Fruit fly (Drosophila melanogaster): ENCODE results near the gene Tsp86D.

Gene Tsp86D

DNA sequence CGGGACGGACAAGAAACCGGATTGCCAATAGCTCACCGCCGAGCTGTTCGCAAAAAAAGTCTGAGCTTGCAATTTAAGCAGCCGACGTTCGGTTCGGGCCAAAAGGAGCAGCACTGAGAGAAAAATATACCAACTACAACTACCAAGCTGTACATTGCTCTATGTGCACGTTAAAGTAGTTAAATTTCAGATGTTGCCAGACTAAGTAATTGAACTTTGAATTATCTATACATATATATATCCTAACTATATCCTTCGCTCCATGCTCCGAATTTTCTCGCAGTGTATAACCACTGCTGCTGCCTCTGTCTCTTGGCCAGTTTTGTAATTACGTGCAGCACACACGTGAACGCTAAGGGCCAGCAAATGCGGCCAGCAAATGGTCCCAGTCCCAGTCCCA is 33.6 kb upstream of the Tsp86D start:
- TF ChIP-seq sv (GFP tag; optimal IDR thresholded peaks at IDR 0.05), result no peak
- peak; percentile 89 for TF ChIP-seq dmrt93B (GFP tag; optimal IDR thresholded peaks at IDR 0.05)
- peak; percentile 67 to 97 for TF ChIP-seq foxo (GFP tag; optimal IDR thresholded peaks at IDR 0.05)
- peak; percentile 96 for TF ChIP-seq OdsH (GFP tag; optimal IDR thresholded peaks at IDR 0.05)
- peak; percentile 97 for TF ChIP-seq h (GFP tag; optimal IDR thresholded peaks at IDR 0.05)
- peak; percentile 90 for TF ChIP-seq ey (GFP tag; optimal IDR thresholded peaks at IDR 0.05)
- peak; percentile 89 for TF ChIP-seq CrebA (GFP tag; optimal IDR thresholded peaks at IDR 0.05; ENCODE audit: borderline replicate concordance)
- peak; percentile 95 for TF ChIP-seq rgr (GFP tag; optimal IDR thresholded peaks at IDR 0.05)
- no peak for TF ChIP-seq Myc (optimal IDR thresholded peaks at IDR 0.05)
- TF ChIP-seq fru (GFP tag; optimal IDR thresholded peaks at IDR 0.05), result peak; percentile 96
- no peak for TF ChIP-seq Dfd (GFP tag; optimal IDR thresholded peaks at IDR 0.05)
- no peak for TF ChIP-seq Dif (GFP tag; optimal IDR thresholded peaks at IDR 0.05; ENCODE audit: partially characterized antibody)
- no peak for TF ChIP-seq N (GFP tag; optimal IDR thresholded peaks at IDR 0.05)
- peak; percentile 95 for TF ChIP-seq brk (GFP tag; optimal IDR thresholded peaks at IDR 0.05)
- TF ChIP-seq Hr83 (GFP tag; optimal IDR thresholded peaks at IDR 0.05; ENCODE audit: poor library complexity, severe bottlenecking), result peak; percentile 63
- peak; percentile 92 for TF ChIP-seq psq (GFP tag; optimal IDR thresholded peaks at IDR 0.05)
- peak; percentile 90 for TF ChIP-seq Hnf4 (GFP tag; optimal IDR thresholded peaks at IDR 0.05)
- TF ChIP-seq Rel (GFP tag; optimal IDR thresholded peaks at IDR 0.05), result peak; percentile 90
- peak; percentile 70 for TF ChIP-seq Rel (tag; optimal IDR thresholded peaks at IDR 0.05)
- peak; percentile 6 for TF ChIP-seq Vsx2 (GFP tag; optimal IDR thresholded peaks at IDR 0.05; ENCODE audit: partially characterized antibody)
- peak; percentile 94 for TF ChIP-seq br (GFP tag; optimal IDR thresholded peaks at IDR 0.05)
- peak; percentile 79 for TF ChIP-seq Jra (GFP tag; optimal IDR thresholded peaks at IDR 0.05)
- peak; percentile 57 for TF ChIP-seq dsf (GFP tag; optimal IDR thresholded peaks at IDR 0.05; ENCODE audit: borderline replicate concordance)
- TF ChIP-seq Hr78 (GFP tag; optimal IDR thresholded peaks at IDR 0.05), result no peak
- no peak for TF ChIP-seq dl (GFP tag; optimal IDR thresholded peaks at IDR 0.05; ENCODE audit: insufficient read depth in 1 of 2, partially characterized antibody in 2 of 2)
- no peak for TF ChIP-seq pan (optimal IDR thresholded peaks at IDR 0.05)
- TF ChIP-seq CG32264 (GFP tag; optimal IDR thresholded peaks at IDR 0.05), result peak; percentile 86
- TF ChIP-seq HLH106 (tag; optimal IDR thresholded peaks at IDR 0.05), result peak; percentile 96
- no peak for TF ChIP-seq jim (GFP tag; optimal IDR thresholded peaks at IDR 0.05)
- TF ChIP-seq Mio (GFP tag; optimal IDR thresholded peaks at IDR 0.05), result no peak
- peak; percentile 97 for TF ChIP-seq Sp1 (GFP tag; optimal IDR thresholded peaks at IDR 0.05)
- peak; percentile 95 for TF ChIP-seq sage (GFP tag; optimal IDR thresholded peaks at IDR 0.05)
- peak; percentile 75 for TF ChIP-seq tai (GFP tag; optimal IDR thresholded peaks at IDR 0.05)
- no peak for TF ChIP-seq lola (GFP tag; optimal IDR thresholded peaks at IDR 0.05)
- peak; percentile 92 for TF ChIP-seq woc (GFP tag; optimal IDR thresholded peaks at IDR 0.05)
- no peak for TF ChIP-seq Abd-B (GFP tag; optimal IDR thresholded peaks at IDR 0.05)
- peak; percentile 90 for TF ChIP-seq CG9705 (GFP tag; optimal IDR thresholded peaks at IDR 0.05)
- no peak for TF ChIP-seq usp (GFP tag; optimal IDR thresholded peaks at IDR 0.05)
- no peak for TF ChIP-seq GATAd (GFP tag; optimal IDR thresholded peaks at IDR 0.05)

DNA sequence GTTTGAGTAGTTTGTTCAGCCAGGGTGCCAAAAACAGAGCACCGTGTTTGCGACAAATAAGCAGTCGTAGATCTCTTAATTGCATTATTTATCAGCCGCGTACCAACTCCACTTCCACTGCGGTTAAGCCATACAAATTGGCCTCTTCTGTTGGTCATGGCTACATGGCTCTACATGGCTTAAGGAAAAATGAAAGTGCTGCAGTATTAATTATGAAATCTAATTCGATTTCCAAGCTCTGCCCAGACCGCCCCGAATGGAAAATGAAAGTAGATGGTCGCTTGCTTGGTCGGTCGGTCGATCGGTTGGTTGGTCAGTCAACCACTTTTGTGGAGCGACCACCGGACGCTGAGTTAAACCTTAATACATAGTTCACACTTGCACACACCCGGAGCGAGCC is 31.6 kb upstream of the Tsp86D start:
- no peak for TF ChIP-seq dsf (GFP tag; optimal IDR thresholded peaks at IDR 0.05; ENCODE audit: borderline replicate concordance)
- TF ChIP-seq GATAd (GFP tag; optimal IDR thresholded peaks at IDR 0.05), result no peak
- no peak for TF ChIP-seq tai (GFP tag; optimal IDR thresholded peaks at IDR 0.05)
- no peak for TF ChIP-seq sage (GFP tag; optimal IDR thresholded peaks at IDR 0.05)
- TF ChIP-seq ey (GFP tag; optimal IDR thresholded peaks at IDR 0.05), result no peak
- TF ChIP-seq pan (optimal IDR thresholded peaks at IDR 0.05), result no peak
- no peak for TF ChIP-seq dl (GFP tag; optimal IDR thresholded peaks at IDR 0.05; ENCODE audit: insufficient read depth in 1 of 2, partially characterized antibody in 2 of 2)
- TF ChIP-seq psq (GFP tag; optimal IDR thresholded peaks at IDR 0.05), result no peak
- TF ChIP-seq Jra (GFP tag; optimal IDR thresholded peaks at IDR 0.05), result no peak
- TF ChIP-seq br (GFP tag; optimal IDR thresholded peaks at IDR 0.05), result no peak
- no peak for TF ChIP-seq Dfd (GFP tag; optimal IDR thresholded peaks at IDR 0.05)
- TF ChIP-seq OdsH (GFP tag; optimal IDR thresholded peaks at IDR 0.05), result no peak
- TF ChIP-seq usp (GFP tag; optimal IDR thresholded peaks at IDR 0.05), result no peak
- no peak for TF ChIP-seq h (GFP tag; optimal IDR thresholded peaks at IDR 0.05)
- TF ChIP-seq foxo (GFP tag; optimal IDR thresholded peaks at IDR 0.05), result no peak
